Fruit fly (Drosophila melanogaster) whole organism, adult: ENCODE data around the gene Gel.

Source experiments
- CG11617 ChIP-seq: fragments of 200-800 bp; sonication (Bioruptor generic); optimal IDR thresholded peaks from 2 replicates; lab custom pipeline; 2017; ENCODE audit warnings: mild to moderate bottlenecking, missing biosample characterization, missing genetic modification reagents, missing genetic modification characterization
- CG12768 ChIP-seq: fragments of 200-800 bp; sonication (Bioruptor generic); optimal IDR thresholded peaks from 2 replicates; lab custom pipeline; 2017; ENCODE audit warnings: missing biosample characterization, missing genetic modification characterization, mild to moderate bottlenecking, moderate library complexity, missing genetic modification reagents
- CG14711 ChIP-seq: fragments of 200-800 bp; sonication (Bioruptor generic); optimal IDR thresholded peaks from 2 replicates; lab custom pipeline; 2018; ENCODE audit warnings: missing biosample characterization, mild to moderate bottlenecking, missing genetic modification characterization, moderate library complexity
- CG1620 ChIP-seq: fragments of 200-800 bp; sonication (Bioruptor generic); optimal IDR thresholded peaks from 2 replicates; lab custom pipeline; 2016; ENCODE audit warnings: missing biosample characterization, missing genetic modification characterization
- CG5204 ChIP-seq: fragments of 200-800 bp; sonication (Bioruptor generic); optimal IDR thresholded peaks from 2 replicates; lab custom pipeline; 2016; ENCODE audit warnings: missing biosample characterization, missing genetic modification characterization
- CG7045 ChIP-seq: fragments of 200-800 bp; sonication (Bioruptor generic); optimal IDR thresholded peaks from 2 replicates; lab custom pipeline; 2017; ENCODE audit warnings: missing biosample characterization, mild to moderate bottlenecking, missing genetic modification characterization
- CG7101 ChIP-seq: fragments of 200-800 bp; sonication (Bioruptor generic); optimal IDR thresholded peaks from 2 replicates; lab custom pipeline; 2018; ENCODE audit warnings: missing biosample characterization, mild to moderate bottlenecking, missing genetic modification characterization, moderate library complexity
- Clk ChIP-seq: fragments of 200-800 bp; sonication (Bioruptor generic); optimal IDR thresholded peaks from 2 replicates; lab custom pipeline; 2017; ENCODE audit warnings: missing biosample characterization, missing genetic modification characterization
- Crg-1 ChIP-seq: fragments of 200-800 bp; sonication (Bioruptor generic); optimal IDR thresholded peaks from 2 replicates; lab custom pipeline; 2016; ENCODE audit warnings: missing biosample characterization, missing genetic modification characterization
- Hr96 ChIP-seq: fragments of 200-800 bp; sonication (Bioruptor generic); optimal IDR thresholded peaks from 2 replicates; lab custom pipeline; 2016; ENCODE audit warnings: missing biosample characterization, missing genetic modification characterization
- Mnt ChIP-seq: fragments of 200-800 bp; sonication (Bioruptor generic); optimal IDR thresholded peaks from 2 replicates; lab custom pipeline; 2016; ENCODE audit warnings: missing biosample characterization, mild to moderate bottlenecking, missing genetic modification characterization
- bab1 ChIP-seq: fragments of 200-800 bp; sonication (Bioruptor generic); optimal IDR thresholded peaks from 3 replicates; lab custom pipeline; 2019; ENCODE audit warnings: missing biosample characterization, mild to moderate bottlenecking, missing genetic modification characterization, moderate library complexity
- cic ChIP-seq: fragments of 200-800 bp; sonication (Bioruptor generic); optimal IDR thresholded peaks from 2 replicates; lab custom pipeline; 2017; ENCODE audit warnings: missing biosample characterization, mild to moderate bottlenecking, missing genetic modification characterization, moderate library complexity
- cnc ChIP-seq, 2 experiments: fragments of >200 bp; optimal IDR thresholded peaks; 2 replicates each; lab custom pipeline; 2017
- kay ChIP-seq: fragments of 200-800 bp; sonication (Bioruptor generic); peaks from one replicate; lab custom pipeline; 2016; ENCODE audit warnings: missing biosample characterization, missing genetic modification characterization, borderline replicate concordance
- ovo ChIP-seq: fragments of 200-800 bp; sonication (Bioruptor generic); optimal IDR thresholded peaks from 2 replicates; lab custom pipeline; 2016; ENCODE audit warnings: missing biosample characterization, missing genetic modification characterization
- pad ChIP-seq: fragments of 200-800 bp; sonication (Bioruptor generic); optimal IDR thresholded peaks from 3 replicates; lab custom pipeline; 2017; ENCODE audit warnings: missing biosample characterization, missing genetic modification characterization, mild to moderate bottlenecking, moderate library complexity, missing genetic modification reagents
- tj ChIP-seq: fragments of 200-800 bp; sonication (Bioruptor generic); optimal IDR thresholded peaks from 3 replicates; lab custom pipeline; 2017; ENCODE audit warnings: missing biosample characterization, mild to moderate bottlenecking, missing genetic modification characterization, moderate library complexity
- toe ChIP-seq: fragments of 200-800 bp; sonication (Bioruptor generic); optimal IDR thresholded peaks from 2 replicates; lab custom pipeline; 2016; ENCODE audit warnings: missing biosample characterization, missing genetic modification characterization

The Gel gene

dm6 chr3R:4280062-4280461 lies 45.0 kb downstream of the Gel start, which contains the start of gene cpx:
Gene cpx (plus strand): TSS chr3R:4280221.
- TF ChIP-seq CG7045 (GFP tag; lab: Kevin White, UChicago): no peak
- TF ChIP-seq CG7101: no peak
- no peak for TF ChIP-seq cnc (optimal IDR thresholded peaks at IDR 0.05; lab: Kevin White, UChicago)
- TF ChIP-seq CG1620 (GFP tag; lab: Kevin White, UChicago): no peak
- no peak for TF ChIP-seq ovo
- no peak for TF ChIP-seq pad (GFP tag; lab: Kevin White, UChicago)
- no peak for TF ChIP-seq CG11617 (GFP tag; lab: Kevin White, UChicago)
- TF ChIP-seq Crg-1 (GFP tag; lab: Kevin White, UChicago): no peak
- TF ChIP-seq CG14711 (tag; lab: Kevin White, UChicago): no peak
- TF ChIP-seq Mnt (GFP tag; lab: Kevin White, UChicago): no peak
- no peak for TF ChIP-seq tj (GFP tag; lab: Kevin White, UChicago)
- TF ChIP-seq bab1 (GFP tag; lab: Kevin White, UChicago): no peak

dm6 chr3R:4281119-4281861 lies 46.3 kb downstream of the Gel start:
- TF ChIP-seq bab1 (GFP tag; lab: Kevin White, UChicago) (no peak), Crg-1 (GFP tag; lab: Kevin White, UChicago) (no peak), tj (GFP tag; lab: Kevin White, UChicago) (no peak), ovo (no peak), Hr96 (GFP tag; lab: Kevin White, UChicago) (peak; percentile 18), cic (GFP tag; lab: Kevin White, UChicago) (peak; percentile 20)

dm6 chr3R:4282207-4282606 lies 47.2 kb downstream of the Gel start:
- TF ChIP-seq bab1 (GFP tag; lab: Kevin White, UChicago) (no peak), CG1620 (GFP tag; lab: Kevin White, UChicago) (no peak), Hr96 (GFP tag; lab: Kevin White, UChicago) (no peak), ovo (no peak), cic (GFP tag; lab: Kevin White, UChicago) (no peak), CG7045 (GFP tag; lab: Kevin White, UChicago) (no peak), CG7101 (no peak), CG5204 (no peak), tj (GFP tag; lab: Kevin White, UChicago) (no peak), CG12768 (GFP tag; lab: Kevin White, UChicago) (no peak), cnc (optimal IDR thresholded peaks at IDR 0.05; lab: Kevin White, UChicago) (no peak), Clk (GFP tag; lab: Kevin White, UChicago) (no peak), CG11617 (GFP tag; lab: Kevin White, UChicago) (no peak), toe (no peak), CG14711 (tag; lab: Kevin White, UChicago) (no peak)

- no peak for TF ChIP-seq Clk (GFP tag; lab: Kevin White, UChicago)
- no peak for TF ChIP-seq kay (GFP tag; lab: Kevin White, UChicago)
- peak; percentile 35 for TF ChIP-seq cic (GFP tag; lab: Kevin White, UChicago)
These were observed 49.4 kb downstream of the Gel start for dm6 chr3R:4284376-4284953.
